Worm (Caenorhabditis elegans): ENCODE results near the gene Y4C6A.4.

DNA sequence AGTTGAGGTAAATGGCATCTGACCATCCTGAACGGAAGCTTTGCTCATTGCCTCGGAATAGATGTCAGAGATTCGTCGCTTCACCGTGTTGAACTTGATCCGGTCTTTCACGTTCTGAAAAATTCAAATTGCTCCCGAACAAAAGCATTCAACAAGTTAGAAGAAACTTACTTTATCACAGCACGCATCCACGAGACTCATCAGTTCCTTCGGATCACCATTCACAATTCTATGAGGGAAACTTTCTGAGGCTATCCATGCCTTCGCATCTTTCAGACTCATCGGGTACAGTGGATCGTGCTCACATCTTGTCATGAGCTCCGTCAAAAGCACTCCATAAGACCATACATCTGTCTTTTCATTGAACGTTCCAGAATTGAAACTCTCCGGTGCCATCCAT, 10.1 kb downstream of the Y4C6A.4 start:
- TF ChIP-seq ztf-11 (tag; optimal IDR thresholded peaks at IDR 0.05) = no peak
- TF ChIP-seq unc-39 (tag; optimal IDR thresholded peaks at IDR 0.05) = no peak
- TF ChIP-seq zag-1 (tag; optimal IDR thresholded peaks at IDR 0.05) = no peak
- no peak for TF ChIP-seq crh-2 (tag; optimal IDR thresholded peaks at IDR 0.05)
- no peak for TF ChIP-seq nhr-12 (tag; optimal IDR thresholded peaks at IDR 0.05)
- TF ChIP-seq nhr-77 (tag; optimal IDR thresholded peaks at IDR 0.05) = no peak
- no peak for TF ChIP-seq lin-11 (tag; optimal IDR thresholded peaks at IDR 0.05)
- no peak for TF ChIP-seq nhr-11 (tag; optimal IDR thresholded peaks at IDR 0.05)
- no peak for TF ChIP-seq unc-55 (GFP tag; optimal IDR thresholded peaks at IDR 0.05)
- TF ChIP-seq ceh-82 (tag; optimal IDR thresholded peaks at IDR 0.05) = no peak
- no peak for TF ChIP-seq nhr-23 (tag; optimal IDR thresholded peaks at IDR 0.05)
- TF ChIP-seq aly-2 (tag; optimal IDR thresholded peaks at IDR 0.05) = no peak
- no peak for TF ChIP-seq nhr-21 (tag; optimal IDR thresholded peaks at IDR 0.05)

All from whole organism, L2 larva.